Fruit fly (Drosophila melanogaster): ENCODE results near the gene CG3407.
A peak's percentile ranks its signal among the peaks of the same experiment; 100 is the strongest.

CG3407 gene

DNA sequence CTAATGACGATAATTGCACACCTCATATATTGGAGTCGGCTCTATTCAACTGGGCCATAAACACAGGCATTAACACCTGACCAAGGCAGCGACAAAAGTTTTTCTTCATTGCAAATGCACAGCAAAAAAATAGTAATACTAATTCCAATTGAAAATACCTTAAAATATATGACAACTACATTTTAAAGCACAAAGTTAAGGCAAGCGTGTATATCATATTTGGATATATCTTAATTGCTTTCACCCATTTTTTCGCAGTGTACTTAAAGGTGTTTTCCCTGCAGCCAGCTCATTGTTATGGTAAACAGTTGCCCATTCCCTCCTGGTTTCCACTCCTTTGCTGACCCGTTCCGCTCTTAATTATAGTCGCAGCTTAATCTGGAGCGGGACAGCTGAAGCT lies 27.8 kb upstream of the CG3407 start (continued):
- no peak for TF ChIP-seq CG2129 (GFP tag; IDR thresholded peaks at IDR 0.05; ENCODE audit: partially characterized antibody)
- TF ChIP-seq mam (GFP tag; optimal IDR thresholded peaks at IDR 0.05) = no peak
- no peak for TF ChIP-seq BEAF-32 (GFP tag; optimal IDR thresholded peaks at IDR 0.05)
- no peak for TF ChIP-seq al (GFP tag; IDR thresholded peaks at IDR 0.05)
- no peak for TF ChIP-seq CG2120 (GFP tag; optimal IDR thresholded peaks at IDR 0.05)
- no peak for TF ChIP-seq Atf6 (GFP tag; IDR thresholded peaks at IDR 0.05)
- TF ChIP-seq CG3995 (GFP tag; optimal IDR thresholded peaks at IDR 0.05) = no peak
- TF ChIP-seq CG32532 (GFP tag; IDR thresholded peaks at IDR 0.05) = no peak
- no peak for TF ChIP-seq CG3726 (GFP tag; IDR thresholded peaks at IDR 0.05)
- no peak for TF ChIP-seq Atf-2 (GFP tag; optimal IDR thresholded peaks at IDR 0.05)
- peak; percentile 93 for TF ChIP-seq sens (GFP tag)
- TF ChIP-seq HLH54F (GFP tag; optimal IDR thresholded peaks at IDR 0.05) = no peak
- TF ChIP-seq CG30020 (tag; optimal IDR thresholded peaks at IDR 0.05) = no peak
- TF ChIP-seq CG18262 (tag; optimal IDR thresholded peaks at IDR 0.05) = peak; percentile 61
- peak; percentile 9 for TF ChIP-seq jing (GFP tag; optimal IDR thresholded peaks at IDR 0.05)
- peak; percentile 35; the same call in 1 of the 3 replicates for TF ChIP-seq Optix (GFP tag; IDR thresholded peaks at IDR 0.05)
- TF ChIP-seq PHDP (tag; optimal IDR thresholded peaks at IDR 0.05) = no peak
- no peak for TF ChIP-seq tna (GFP tag; IDR thresholded peaks at IDR 0.05; ENCODE audit: partially characterized antibody)
- TF ChIP-seq CG11560 (tag; IDR thresholded peaks at IDR 0.05) = no peak
- no peak for TF ChIP-seq hbn (GFP tag; IDR thresholded peaks at IDR 0.05; ENCODE audit: partially characterized antibody)
- no peak for TF ChIP-seq odd (GFP tag; optimal IDR thresholded peaks at IDR 0.05)
- no peak for TF ChIP-seq CG2875 (GFP tag; optimal IDR thresholded peaks at IDR 0.05)
- no peak for TF ChIP-seq CG9609 (GFP tag; optimal IDR thresholded peaks at IDR 0.05)
- TF ChIP-seq D19B (GFP tag; optimal IDR thresholded peaks at IDR 0.05) = no peak
- TF ChIP-seq dimm (GFP tag; IDR thresholded peaks at IDR 0.05) = no peak
- TF ChIP-seq gcm (GFP tag; optimal IDR thresholded peaks at IDR 0.05) = no peak
- 0 out of 2 replicates have a peak, but pooled peaks have one; percentile 7 for TF ChIP-seq vvl (GFP tag; IDR thresholded peaks at IDR 0.05)
- peak; percentile 16 for TF ChIP-seq chn (GFP tag; optimal IDR thresholded peaks at IDR 0.05)
- peak; percentile 33 for TF ChIP-seq CG4820 (GFP tag; optimal IDR thresholded peaks at IDR 0.05)
- TF ChIP-seq grau (tag; optimal IDR thresholded peaks at IDR 0.05) = no peak
- TF ChIP-seq CG10543 (GFP tag; optimal IDR thresholded peaks at IDR 0.05) = no peak
- peak; percentile 31; the same call in 1 of the 3 replicates for TF ChIP-seq croc (GFP tag; conservative IDR thresholded peaks at IDR 0.05)
- peak; percentile 45; the same call in 1 of the 2 replicates for TF ChIP-seq CG6689 (GFP tag; IDR thresholded peaks at IDR 0.05)
- TF ChIP-seq da (GFP tag; optimal IDR thresholded peaks at IDR 0.05) = no peak
- TF ChIP-seq hkb (optimal IDR thresholded peaks at IDR 0.05) = no peak
- TF ChIP-seq hkb (GFP tag; IDR thresholded peaks at IDR 0.05) = peak; percentile 32; the same call in 1 of the 2 replicates
- TF ChIP-seq CG30431 (GFP tag; optimal IDR thresholded peaks at IDR 0.05) = peak; percentile 32
- TF ChIP-seq Fer3 (tag; optimal IDR thresholded peaks at IDR 0.05) = no peak
- no peak for TF ChIP-seq Side (GFP tag; optimal IDR thresholded peaks at IDR 0.05)
- TF ChIP-seq dysf (GFP tag; IDR thresholded peaks at IDR 0.05) = 0 out of 3 replicates have a peak, but pooled peaks have one; percentile 14
- TF ChIP-seq Trl (optimal IDR thresholded peaks at IDR 0.05) = no peak
- peak; percentile 14 for TF ChIP-seq Trl (GFP tag; optimal IDR thresholded peaks at IDR 0.05)
- TF ChIP-seq nom (GFP tag; optimal IDR thresholded peaks at IDR 0.05) = no peak
- no peak for TF ChIP-seq CG3163 (GFP tag; optimal IDR thresholded peaks at IDR 0.05)
- TF ChIP-seq CG14860 (GFP tag; IDR thresholded peaks at IDR 0.05; ENCODE audit: partially characterized antibody) = no peak
- TF ChIP-seq shn (GFP tag; optimal IDR thresholded peaks at IDR 0.05) = no peak
- no peak for TF ChIP-seq Asciz (GFP tag; optimal IDR thresholded peaks at IDR 0.05)

All from whole organism, embryonic.